Worm (Caenorhabditis elegans): ENCODE results near the gene eri-3.

Gene eri-3

DNA sequence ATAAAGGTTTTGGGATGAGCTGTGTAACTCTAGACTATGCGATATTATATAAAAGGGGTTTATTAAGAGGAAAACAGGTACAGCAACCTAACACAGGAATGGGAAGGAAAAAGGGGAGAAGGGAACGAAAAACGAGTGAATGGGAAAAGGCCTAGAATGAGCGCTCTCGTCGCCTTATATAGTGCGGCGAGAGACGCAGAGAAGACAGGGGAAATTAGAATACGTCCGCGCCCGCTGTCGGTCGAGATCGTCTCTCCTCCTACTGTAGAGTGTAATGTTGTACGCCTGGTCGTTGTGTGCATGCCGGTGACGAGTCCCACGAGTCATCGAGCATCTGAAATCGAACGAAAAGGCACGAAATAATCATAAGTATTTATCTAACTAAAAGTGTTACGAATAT lies 30.0 kb downstream of the eri-3 start:
- TF ChIP-seq snpc-4 (tag; optimal IDR thresholded peaks at IDR 0.05): no peak
- no peak for TF ChIP-seq elt-1 (tag; optimal IDR thresholded peaks at IDR 0.05; ENCODE audit: borderline replicate concordance, insufficient read depth)
- TF ChIP-seq ces-1 (GFP tag; optimal IDR thresholded peaks at IDR 0.05): no peak
- TF ChIP-seq nhr-76 (tag; optimal IDR thresholded peaks at IDR 0.05): no peak
- TF ChIP-seq lin-32 (GFP tag; optimal IDR thresholded peaks at IDR 0.05): no peak
- no peak for TF ChIP-seq unc-62 (GFP tag; optimal IDR thresholded peaks at IDR 0.05)
- no peak for TF ChIP-seq unc-120 (tag; optimal IDR thresholded peaks at IDR 0.05; ENCODE audit: poor library complexity, severe bottlenecking)

DNA sequence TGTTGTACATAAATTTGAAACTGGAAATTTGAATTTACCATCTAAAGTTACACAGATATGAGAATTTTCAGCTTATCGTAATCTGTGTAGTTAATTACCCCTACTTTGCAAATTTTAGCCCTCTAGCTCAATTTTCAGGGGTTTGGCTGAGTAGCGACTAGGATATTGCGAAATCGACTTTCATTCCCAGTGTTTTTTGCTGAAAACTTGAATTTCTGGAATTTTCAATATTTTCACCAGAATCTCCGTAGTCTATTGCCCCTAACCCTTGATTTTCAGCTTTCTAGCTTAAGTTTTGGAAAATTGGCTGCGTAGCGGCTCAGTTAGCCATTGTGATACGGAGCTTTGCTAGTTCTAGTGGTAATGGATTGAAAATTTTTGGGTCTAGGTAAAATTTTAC lies 33.8 kb downstream of the eri-3 start:
- TF ChIP-seq ham-2 (GFP tag; optimal IDR thresholded peaks at IDR 0.05): no peak
- no peak for TF ChIP-seq bed-3 (GFP tag; optimal IDR thresholded peaks at IDR 0.05)
- no peak for TF ChIP-seq nhr-28 (tag; optimal IDR thresholded peaks at IDR 0.05)

DNA sequence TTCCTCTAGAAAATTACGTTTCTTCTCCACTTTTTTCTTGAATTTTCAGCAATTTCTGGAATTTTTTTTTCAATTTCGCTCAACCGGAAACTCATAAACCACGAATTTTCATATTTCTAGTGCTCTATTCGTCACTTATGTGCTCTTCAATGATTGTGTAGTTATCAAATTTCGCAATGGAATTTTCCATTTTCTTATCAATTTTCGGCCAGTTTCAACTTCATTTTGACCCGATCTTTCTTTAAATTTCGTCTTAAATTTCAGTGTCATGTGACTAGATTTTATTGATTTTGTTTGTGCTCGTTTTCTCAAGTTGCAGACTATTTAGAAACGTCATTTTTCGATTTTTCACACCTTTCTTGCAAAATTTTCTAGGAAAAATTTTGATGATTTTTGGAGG lies 36.4 kb downstream of the eri-3 start:
- no peak for TF ChIP-seq mab-5 (tag; optimal IDR thresholded peaks at IDR 0.05)
- no peak for TF ChIP-seq sptf-1 (tag; optimal IDR thresholded peaks at IDR 0.05)
- TF ChIP-seq ceh-39 (tag; optimal IDR thresholded peaks at IDR 0.05): no peak
- no peak for TF ChIP-seq nhr-237 (tag; optimal IDR thresholded peaks at IDR 0.05)
- no peak for TF ChIP-seq ceh-83 (GFP tag; optimal IDR thresholded peaks at IDR 0.05)
- no peak for TF ChIP-seq nhr-2 (tag; optimal IDR thresholded peaks at IDR 0.05)
- TF ChIP-seq nhr-28 (tag; optimal IDR thresholded peaks at IDR 0.05): no peak
- TF ChIP-seq nhr-12 (tag; optimal IDR thresholded peaks at IDR 0.05): no peak
- TF ChIP-seq drap-1 (GFP tag; optimal IDR thresholded peaks at IDR 0.05): no peak
- no peak for TF ChIP-seq unc-120 (tag; optimal IDR thresholded peaks at IDR 0.05; ENCODE audit: poor library complexity, severe bottlenecking)

DNA sequence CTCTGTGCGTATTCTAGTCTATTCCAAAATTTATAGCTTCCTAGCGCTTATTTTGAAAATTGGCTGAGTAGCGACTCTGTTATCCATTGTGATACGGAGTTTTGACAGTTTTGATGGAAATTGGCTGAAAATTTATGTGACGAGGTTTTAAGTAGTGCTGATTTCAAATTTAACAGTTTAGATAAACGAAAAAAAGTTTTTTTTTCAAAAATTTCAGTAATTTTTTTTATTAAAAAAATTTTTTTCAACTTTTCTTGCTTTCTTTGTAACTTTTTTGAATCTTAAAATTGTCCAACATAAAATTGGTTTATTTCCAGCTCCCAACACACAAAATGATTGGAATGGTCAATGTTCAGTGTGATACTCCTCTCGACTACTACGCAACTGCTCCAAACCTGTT lies 39.9 kb downstream of the eri-3 start, which contains the start of gene T23F4.2:
Gene T23F4.2, plus strand, starts transcription at position 301 of the 400 bp plus-strand sequence.
- TF ChIP-seq ceh-83 (GFP tag; optimal IDR thresholded peaks at IDR 0.05): no peak
- no peak for TF ChIP-seq elt-3 (tag; optimal IDR thresholded peaks at IDR 0.05)
- no peak for TF ChIP-seq cnd-1 (tag; optimal IDR thresholded peaks at IDR 0.05)
- no peak for TF ChIP-seq nhr-237 (tag; optimal IDR thresholded peaks at IDR 0.05)
- TF ChIP-seq unc-39 (tag; optimal IDR thresholded peaks at IDR 0.05): no peak
- TF ChIP-seq flh-1 (GFP tag; optimal IDR thresholded peaks at IDR 0.05): no peak
- TF ChIP-seq M03D4.4 (tag; optimal IDR thresholded peaks at IDR 0.05): no peak
- no peak for TF ChIP-seq ceh-43 (GFP tag; optimal IDR thresholded peaks at IDR 0.05)
- TF ChIP-seq lsy-2 (tag; optimal IDR thresholded peaks at IDR 0.05): no peak
- TF ChIP-seq lin-32 (GFP tag; optimal IDR thresholded peaks at IDR 0.05): no peak
- TF ChIP-seq nhr-12 (tag; optimal IDR thresholded peaks at IDR 0.05): no peak
- no peak for TF ChIP-seq zip-8 (tag; optimal IDR thresholded peaks at IDR 0.05)
- TF ChIP-seq unc-62 (GFP tag; optimal IDR thresholded peaks at IDR 0.05): no peak
- no peak for TF ChIP-seq elt-1 (tag; optimal IDR thresholded peaks at IDR 0.05; ENCODE audit: borderline replicate concordance, insufficient read depth)
- TF ChIP-seq mls-2 (tag; optimal IDR thresholded peaks at IDR 0.05): no peak
- TF ChIP-seq bed-3 (GFP tag; optimal IDR thresholded peaks at IDR 0.05): no peak
- no peak for TF ChIP-seq mep-1 (tag; optimal IDR thresholded peaks at IDR 0.05)
- no peak for TF ChIP-seq sem-2 (GFP tag; optimal IDR thresholded peaks at IDR 0.05)

DNA sequence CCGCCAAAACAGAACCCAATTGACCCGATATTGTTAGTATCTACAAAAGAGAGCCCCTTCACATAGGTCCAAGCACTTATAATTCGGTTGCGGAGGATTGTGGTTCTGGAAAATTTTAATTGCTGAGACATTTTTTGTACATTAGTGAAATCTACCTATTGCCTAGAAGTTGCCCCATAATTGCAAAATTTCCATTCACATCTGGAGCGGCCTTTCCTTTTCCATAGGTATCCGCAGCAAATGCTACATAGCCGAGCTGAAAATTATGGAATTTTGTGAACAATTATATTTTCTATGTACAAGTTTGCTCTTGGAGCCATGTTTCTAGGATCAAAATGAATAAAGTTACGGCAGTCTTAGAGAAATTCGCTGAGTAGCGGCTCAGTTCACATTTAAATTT lies 47.5 kb downstream of the eri-3 start:
- TF ChIP-seq flh-1 (GFP tag; optimal IDR thresholded peaks at IDR 0.05): no peak
- TF ChIP-seq sem-2 (GFP tag; optimal IDR thresholded peaks at IDR 0.05): no peak
- no peak for TF ChIP-seq ztf-11 (tag; optimal IDR thresholded peaks at IDR 0.05)
- TF ChIP-seq pha-4 (tag; optimal IDR thresholded peaks at IDR 0.05): no peak
- TF ChIP-seq ham-2 (GFP tag; optimal IDR thresholded peaks at IDR 0.05): no peak
- no peak for TF ChIP-seq ceh-43 (GFP tag; optimal IDR thresholded peaks at IDR 0.05)
- no peak for TF ChIP-seq mls-2 (tag; optimal IDR thresholded peaks at IDR 0.05)
- no peak for TF ChIP-seq zip-8 (tag; optimal IDR thresholded peaks at IDR 0.05)
- no peak for TF ChIP-seq elt-3 (tag; optimal IDR thresholded peaks at IDR 0.05)
- no peak for TF ChIP-seq M03D4.4 (tag; optimal IDR thresholded peaks at IDR 0.05)
- TF ChIP-seq nhr-2 (tag; optimal IDR thresholded peaks at IDR 0.05): no peak
- TF ChIP-seq mep-1 (tag; optimal IDR thresholded peaks at IDR 0.05): no peak
- no peak for TF ChIP-seq lin-32 (GFP tag; optimal IDR thresholded peaks at IDR 0.05)
- no peak for TF ChIP-seq mab-5 (tag; optimal IDR thresholded peaks at IDR 0.05)
- no peak for TF ChIP-seq tbx-8 (GFP tag; optimal IDR thresholded peaks at IDR 0.05)
